Comparison of ENCODE assay signal across 4 worm cellular contexts in the genomic region with DNA sequence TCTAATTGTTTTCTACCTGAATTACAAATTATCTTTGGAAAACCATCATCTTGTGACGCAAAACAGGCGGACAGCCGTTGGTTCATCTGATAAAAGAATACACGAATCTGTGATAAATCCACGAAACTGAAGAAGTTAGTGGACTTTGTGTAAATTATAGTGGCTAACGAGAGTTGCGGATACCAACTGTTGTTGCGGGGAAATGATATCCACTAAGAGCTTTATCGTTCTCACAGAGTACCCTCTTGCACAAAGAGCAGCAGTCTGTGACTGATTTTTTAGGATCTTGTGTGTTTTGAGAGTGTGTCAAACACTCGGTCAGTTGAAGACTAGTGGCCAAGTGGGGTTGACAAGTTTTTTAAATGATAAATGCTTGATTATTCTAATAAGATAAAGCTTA.
TF ChIP-seq lines count a peak whose summit lies in the region.

No protein-coding gene starts in this region.

TF ChIP-seq in whole organism, L1 larva, 84 proteins besides CTCF, POLR2A, EP300 and RAD21:
- TF ChIP-seq nhr-11 (tag; optimal IDR thresholded peaks at IDR 0.05; lab: Kevin White, UChicago), result no peak
- TF ChIP-seq C16A3.4 (tag; optimal IDR thresholded peaks at IDR 0.05; lab: Kevin White, UChicago), result no peak
- TF ChIP-seq fos-1 (tag; optimal IDR thresholded peaks at IDR 0.05; lab: Kevin White, UChicago), result no peak
- no peak for TF ChIP-seq lin-15B (tag; optimal IDR thresholded peaks at IDR 0.05; lab: Kevin White, UChicago)
- TF ChIP-seq nhr-71 (tag; optimal IDR thresholded peaks at IDR 0.05; lab: Kevin White, UChicago), result peak; percentile 14
- peak; percentile 28 for TF ChIP-seq rnt-1 (tag; optimal IDR thresholded peaks at IDR 0.05; lab: Kevin White, UChicago)
- TF ChIP-seq lin-14 (GFP tag; optimal IDR thresholded peaks at IDR 0.05; lab: Kevin White, UChicago), result peak; percentile 37

TF ChIP-seq in whole organism, L2 larva, 48 proteins besides CTCF, POLR2A, EP300 and RAD21:
- TF ChIP-seq lin-39 (tag; optimal IDR thresholded peaks at IDR 0.05; lab: Kevin White, UChicago) (no peak), nhr-129 (tag; optimal IDR thresholded peaks at IDR 0.05; lab: Kevin White, UChicago) (peak; percentile 11)

TF ChIP-seq in whole organism, L4 larva, 104 proteins besides CTCF, POLR2A, EP300 and RAD21:
- TF ChIP-seq hlh-11 (tag; optimal IDR thresholded peaks at IDR 0.05; lab: Kevin White, UChicago), result peak; percentile 12
- TF ChIP-seq unc-39 (tag; optimal IDR thresholded peaks at IDR 0.05; lab: Kevin White, UChicago), result no peak
- TF ChIP-seq daf-19 (GFP tag; conservative IDR thresholded peaks at IDR 0.05; lab: Robert Waterston, UW), result 0 out of 2 replicates have a peak, but pooled peaks have one; percentile 53
- no peak for TF ChIP-seq nhr-111 (GFP tag; optimal IDR thresholded peaks at IDR 0.05; lab: Kevin White, UChicago)
TF ChIP-seq in whole organism, L4 larva: peak in this region for 2.

TF ChIP-seq in whole organism, mixed stage, embryonic, 35 proteins besides CTCF, POLR2A, EP300 and RAD21:
- TF ChIP-seq hlh-1 (tag; optimal IDR thresholded peaks at IDR 0.05; lab: Kevin White, UChicago) (peak; percentile 88), tbx-8 (GFP tag; optimal IDR thresholded peaks at IDR 0.05; lab: Kevin White, UChicago) (no peak)
